Fruit fly (Drosophila melanogaster): Measurements from ENCODE around the gene prage.

prage gene

dm6 chrX:1821039-1821438 lies 47.5 kb downstream of the prage start:
- no peak for TF ChIP-seq OdsH (GFP tag; optimal IDR thresholded peaks at IDR 0.05)
- no peak for TF ChIP-seq CG9705 (GFP tag; optimal IDR thresholded peaks at IDR 0.05)
- TF ChIP-seq rgr (GFP tag; optimal IDR thresholded peaks at IDR 0.05), result no peak
- no peak for TF ChIP-seq br (GFP tag; optimal IDR thresholded peaks at IDR 0.05)
- TF ChIP-seq HLH106 (tag; optimal IDR thresholded peaks at IDR 0.05), result no peak
- TF ChIP-seq CrebA (GFP tag; optimal IDR thresholded peaks at IDR 0.05; ENCODE audit: borderline replicate concordance), result no peak
- TF ChIP-seq Hnf4 (GFP tag; optimal IDR thresholded peaks at IDR 0.05), result no peak
- no peak for TF ChIP-seq dsf (GFP tag; optimal IDR thresholded peaks at IDR 0.05; ENCODE audit: borderline replicate concordance)
- TF ChIP-seq Rel (GFP tag; optimal IDR thresholded peaks at IDR 0.05), result no peak
- TF ChIP-seq Rel (tag; optimal IDR thresholded peaks at IDR 0.05), result no peak
- no peak for TF ChIP-seq jim (GFP tag; optimal IDR thresholded peaks at IDR 0.05)
- TF ChIP-seq Jra (GFP tag; optimal IDR thresholded peaks at IDR 0.05), result no peak
- no peak for TF ChIP-seq fru (GFP tag; optimal IDR thresholded peaks at IDR 0.05)
- no peak for TF ChIP-seq woc (GFP tag; optimal IDR thresholded peaks at IDR 0.05)
- TF ChIP-seq usp (GFP tag; optimal IDR thresholded peaks at IDR 0.05), result no peak
- no peak for TF ChIP-seq Dfd (GFP tag; optimal IDR thresholded peaks at IDR 0.05)

- TF ChIP-seq usp (GFP tag; optimal IDR thresholded peaks at IDR 0.05) (no peak), HLH106 (tag; optimal IDR thresholded peaks at IDR 0.05) (no peak), Dif (GFP tag; optimal IDR thresholded peaks at IDR 0.05; ENCODE audit: partially characterized antibody) (no peak), br (GFP tag; optimal IDR thresholded peaks at IDR 0.05) (no peak), lola (GFP tag; optimal IDR thresholded peaks at IDR 0.05) (no peak), Hr83 (GFP tag; optimal IDR thresholded peaks at IDR 0.05; ENCODE audit: poor library complexity, severe bottlenecking) (no peak), rgr (GFP tag; optimal IDR thresholded peaks at IDR 0.05) (no peak), CG32264 (GFP tag; optimal IDR thresholded peaks at IDR 0.05) (no peak)
These were observed 48.8 kb downstream of the prage start, which contains the start of gene CG14811 for dm6 chrX:1822281-1822680. CG14811 (minus strand) TSS chrX:1822381.

DNA sequence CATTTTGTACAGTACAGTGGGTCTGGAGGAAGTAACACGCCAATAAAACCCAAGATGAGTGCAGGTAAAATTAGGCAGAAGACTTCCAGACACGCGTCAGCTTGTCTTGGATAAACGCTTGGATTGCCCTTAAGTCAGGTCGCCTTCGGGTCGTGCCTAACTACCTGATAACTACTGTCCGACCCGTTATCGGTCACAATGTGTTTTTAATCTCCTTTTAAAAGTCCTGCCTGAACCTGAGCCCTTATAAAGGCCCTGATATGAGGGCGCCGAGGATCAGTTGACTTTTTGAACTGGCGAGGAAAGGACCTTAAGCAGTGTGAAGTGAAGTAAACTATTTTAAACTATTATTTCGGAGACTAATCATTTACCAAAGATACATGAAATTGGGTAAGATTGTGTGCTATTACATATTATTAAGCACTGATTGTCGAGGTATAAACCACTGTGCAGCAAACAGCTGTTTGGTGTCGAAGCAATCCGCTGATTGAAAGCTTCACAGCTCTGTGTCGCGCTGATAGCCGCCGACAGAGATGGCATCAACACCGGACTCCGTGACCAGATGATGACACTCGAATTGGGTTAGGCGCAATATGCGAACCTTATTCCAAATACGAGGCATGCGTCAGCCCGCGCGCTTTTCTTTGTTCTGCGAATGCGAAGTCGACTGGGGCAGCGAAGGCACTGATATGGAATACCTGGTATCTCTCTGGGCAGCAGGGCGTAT lies 50.5 kb downstream of the prage start:
- TF ChIP-seq Hnf4 (GFP tag; optimal IDR thresholded peaks at IDR 0.05) (no peak), Jra (GFP tag; optimal IDR thresholded peaks at IDR 0.05) (peak; percentile 34), Dfd (GFP tag; optimal IDR thresholded peaks at IDR 0.05) (no peak), Mio (GFP tag; optimal IDR thresholded peaks at IDR 0.05) (no peak)

- TF ChIP-seq woc (GFP tag; optimal IDR thresholded peaks at IDR 0.05) (peak; percentile 78), Sp1 (GFP tag; optimal IDR thresholded peaks at IDR 0.05) (peak; percentile 47), Rel (GFP tag; optimal IDR thresholded peaks at IDR 0.05) (no peak), Rel (tag; optimal IDR thresholded peaks at IDR 0.05) (peak; percentile 25), Dif (GFP tag; optimal IDR thresholded peaks at IDR 0.05; ENCODE audit: partially characterized antibody) (no peak), N (GFP tag; optimal IDR thresholded peaks at IDR 0.05) (no peak), jim (GFP tag; optimal IDR thresholded peaks at IDR 0.05) (no peak), rgr (GFP tag; optimal IDR thresholded peaks at IDR 0.05) (peak; percentile 54), brk (GFP tag; optimal IDR thresholded peaks at IDR 0.05) (no peak), fru (GFP tag; optimal IDR thresholded peaks at IDR 0.05) (peak; percentile 80), sage (GFP tag; optimal IDR thresholded peaks at IDR 0.05) (no peak), tai (GFP tag; optimal IDR thresholded peaks at IDR 0.05) (no peak), CG32264 (GFP tag; optimal IDR thresholded peaks at IDR 0.05) (peak; percentile 1), dl (GFP tag; optimal IDR thresholded peaks at IDR 0.05; ENCODE audit: insufficient read depth in 1 of 2, partially characterized antibody in 2 of 2) (no peak), psq (GFP tag; optimal IDR thresholded peaks at IDR 0.05) (peak; percentile 41), Hnf4 (GFP tag; optimal IDR thresholded peaks at IDR 0.05) (peak; percentile 47), foxo (GFP tag; optimal IDR thresholded peaks at IDR 0.05) (peak in 1 of 2 experiments; percentile 78), CrebA (GFP tag; optimal IDR thresholded peaks at IDR 0.05; ENCODE audit: borderline replicate concordance) (no peak), HLH106 (tag; optimal IDR thresholded peaks at IDR 0.05) (peak; percentile 63), Hr78 (GFP tag; optimal IDR thresholded peaks at IDR 0.05) (no peak), usp (GFP tag; optimal IDR thresholded peaks at IDR 0.05) (no peak), Abd-B (GFP tag; optimal IDR thresholded peaks at IDR 0.05) (no peak), Mio (GFP tag; optimal IDR thresholded peaks at IDR 0.05) (no peak), Myc (optimal IDR thresholded peaks at IDR 0.05) (no peak), Vsx2 (GFP tag; optimal IDR thresholded peaks at IDR 0.05; ENCODE audit: partially characterized antibody) (no peak), OdsH (GFP tag; optimal IDR thresholded peaks at IDR 0.05) (peak; percentile 68), Jra (GFP tag; optimal IDR thresholded peaks at IDR 0.05) (no peak), br (GFP tag; optimal IDR thresholded peaks at IDR 0.05) (peak; percentile 51), Hr83 (GFP tag; optimal IDR thresholded peaks at IDR 0.05; ENCODE audit: poor library complexity, severe bottlenecking) (no peak), h (GFP tag; optimal IDR thresholded peaks at IDR 0.05) (peak; percentile 88), pan (optimal IDR thresholded peaks at IDR 0.05) (peak; percentile 68), ey (GFP tag; optimal IDR thresholded peaks at IDR 0.05) (peak; percentile 72), dsf (GFP tag; optimal IDR thresholded peaks at IDR 0.05; ENCODE audit: borderline replicate concordance) (no peak), sv (GFP tag; optimal IDR thresholded peaks at IDR 0.05) (no peak), CG9705 (GFP tag; optimal IDR thresholded peaks at IDR 0.05) (no peak), GATAd (GFP tag; optimal IDR thresholded peaks at IDR 0.05) (no peak), dmrt93B (GFP tag; optimal IDR thresholded peaks at IDR 0.05) (peak; percentile 48), Dfd (GFP tag; optimal IDR thresholded peaks at IDR 0.05) (no peak), lola (GFP tag; optimal IDR thresholded peaks at IDR 0.05) (no peak)
These were observed 51.1 kb downstream of the prage start for dm6 chrX:1824610-1824948.
